Worm (Caenorhabditis elegans): ENCODE results near the gene M04B2.6.

DNA sequence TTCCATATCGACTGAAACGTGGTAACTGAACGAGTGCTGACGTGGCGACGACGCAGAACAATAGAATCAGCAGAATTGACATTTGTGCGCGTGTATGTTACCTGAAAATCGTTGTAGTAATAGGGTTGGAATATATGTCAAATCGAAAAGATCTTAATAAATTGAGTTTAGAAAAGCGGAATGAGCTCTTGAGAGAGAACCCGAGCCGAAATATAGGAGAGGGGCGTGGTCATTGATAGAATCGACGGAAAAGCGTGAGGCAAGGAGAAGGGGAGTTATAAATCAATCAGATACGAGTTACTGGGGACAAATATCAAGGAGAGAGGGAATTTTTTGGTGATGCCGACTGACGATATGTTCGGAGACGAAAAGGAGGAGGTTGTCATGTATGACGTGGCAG lies at the start of gene M04B2.6:
- no peak for TF ChIP-seq him-1 (tag; optimal IDR thresholded peaks at IDR 0.05)
- no peak for TF ChIP-seq W03F9.2 (tag; optimal IDR thresholded peaks at IDR 0.05)
